Fruit fly (Drosophila melanogaster): ENCODE data around the gene CG8138.

DNA sequence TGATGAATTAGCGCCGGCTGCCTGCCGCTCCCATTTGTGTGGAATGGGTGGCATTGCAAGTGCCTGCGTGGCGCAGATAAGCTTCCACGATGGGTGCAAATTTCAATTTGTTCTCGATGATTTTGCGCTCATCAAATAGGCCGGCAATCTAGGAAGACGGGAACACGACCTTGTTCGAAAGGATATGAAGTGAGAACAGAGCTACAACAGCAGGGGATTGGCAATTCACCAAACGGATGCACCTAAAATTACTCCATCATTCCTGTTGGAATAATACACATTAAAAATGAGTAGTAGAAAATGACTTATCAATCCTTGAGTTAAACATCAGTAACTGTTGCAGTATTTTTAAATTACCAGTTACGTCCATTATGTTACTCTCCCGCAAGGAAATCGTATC, 7.1 kb downstream of the CG8138 start, which contains the start of gene CG14380:
- TF ChIP-seq CG8478 (optimal IDR thresholded peaks at IDR 0.05) (no peak), CTCF (optimal IDR thresholded peaks at IDR 0.05) (no peak)

All from S2 (cell line).